Worm (Caenorhabditis elegans) whole organism, L4 larva: ENCODE measurements around the gene rfip-1.

Source experiments
- F49E8.2 ChIP-seq: sonication (generic microtip); optimal IDR thresholded peaks from 2 replicates; lab custom pipeline; 2016; ENCODE audit warnings: missing compliant biosample characterization, mild to moderate bottlenecking, missing genetic modification characterization, borderline replicate concordance
- T26A8.4 ChIP-seq: fragments of 200-800 bp; sonication (Bioruptor generic); IDR thresholded peaks from 2 replicates; pipeline ENCODE4 v1.3.6; 2022; ENCODE audit warnings: missing genetic modification characterization, missing compliant biosample characterization
- Y105C5A.15 ChIP-seq: fragments of 200-800 bp; sonication (Bioruptor generic); IDR thresholded peaks from 2 replicates; pipeline ENCODE4 v1.3.6; 2022; ENCODE audit warnings: missing genetic modification characterization, missing compliant biosample characterization
- aha-1 ChIP-seq: fragments of 150-350 bp; peaks from one replicate; lab custom pipeline; 2014; ENCODE audit warnings: missing biosample characterization, missing genetic modification characterization
- aly-2 ChIP-seq: sonication (generic microtip); optimal IDR thresholded peaks from 2 replicates; lab custom pipeline; 2018; ENCODE audit warnings: missing biosample characterization, missing genetic modification characterization
- ama-1 ChIP-seq: fragments of 150-350 bp; optimal IDR thresholded peaks from 2 replicates; lab custom pipeline; 2014; ENCODE audit warnings: inconsistent platforms, mixed read lengths
- arid-1 ChIP-seq: fragments of 200-800 bp; sonication (Bioruptor generic); conservative IDR thresholded peaks from 2 replicates; pipeline ENCODE4 v1.3.6; 2022; ENCODE audit warnings: missing genetic modification reagents, missing genetic modification characterization, missing compliant biosample characterization
- attf-4 ChIP-seq: sonication (generic microtip); optimal IDR thresholded peaks from 3 replicates; lab custom pipeline; 2017; ENCODE audit warnings: missing biosample characterization, missing genetic modification characterization
- ceh-20 ChIP-seq: fragments of 200-800 bp; sonication (Bioruptor generic); IDR thresholded peaks from 2 replicates; pipeline ENCODE4 v1.3.6; 2022; ENCODE audit warnings: missing genetic modification reagents, missing genetic modification characterization, missing compliant biosample characterization
- ceh-44 ChIP-seq: fragments of 200-800 bp; sonication (Bioruptor generic); IDR thresholded peaks from 2 replicates; pipeline ENCODE4 v1.3.6; 2022; ENCODE audit warnings: missing genetic modification reagents, missing genetic modification characterization, missing compliant biosample characterization
- ctbp-1 ChIP-seq: fragments of 200-800 bp; sonication (Bioruptor generic); IDR thresholded peaks from 2 replicates; pipeline ENCODE4 v1.3.6; 2022; ENCODE audit warnings: missing genetic modification reagents, missing genetic modification characterization, missing compliant biosample characterization
- daf-12 ChIP-seq: fragments of 150-350 bp; optimal IDR thresholded peaks from 2 replicates; lab custom pipeline; 2014; ENCODE audit warnings: missing biosample characterization, missing genetic modification reagents, missing genetic modification characterization
- daf-16 ChIP-seq, 3 experiments: sonication (generic microtip); optimal IDR thresholded peaks; 2 replicates each; lab custom pipeline; 2016 to 2017; ENCODE audit warnings: missing genetic modification characterization in 3 of 3, missing genetic modification reagents in 3 of 3, mild to moderate bottlenecking in 2 of 3, missing compliant biosample characterization in 2 of 3, missing biosample characterization in 1 of 3, moderate library complexity in 1 of 3
- daf-8 ChIP-seq: fragments of 200-800 bp; sonication (Bioruptor generic); IDR thresholded peaks from 2 replicates; pipeline ENCODE4 v1.3.6; 2022; ENCODE audit warnings: missing genetic modification characterization, missing compliant biosample characterization
- dve-1 ChIP-seq: sonication (generic microtip); optimal IDR thresholded peaks from 2 replicates; lab custom pipeline; 2017; ENCODE audit warnings: antibody characterized with exemption, mild to moderate bottlenecking, missing genetic modification characterization, missing compliant biosample characterization; ENCODE audit not compliant: insufficient read depth
- egl-27 ChIP-seq: sonication (generic microtip); optimal IDR thresholded peaks from 3 replicates; lab custom pipeline; 2017; ENCODE audit warnings: missing biosample characterization, missing genetic modification reagents, missing genetic modification characterization
- egl-43 ChIP-seq: fragments of 200-800 bp; sonication (Bioruptor generic); IDR thresholded peaks from 2 replicates; pipeline ENCODE4 v1.3.6; 2022; ENCODE audit warnings: missing genetic modification reagents, missing genetic modification characterization, missing compliant biosample characterization
- hlh-11 ChIP-seq: fragments of 200-800 bp; sonication (Bioruptor generic); optimal IDR thresholded peaks from 2 replicates; lab custom pipeline; 2018; ENCODE audit warnings: mild to moderate bottlenecking, missing genetic modification characterization, missing compliant biosample characterization
- hlh-30 ChIP-seq: sonication (generic microtip); optimal IDR thresholded peaks from 2 replicates; lab custom pipeline; 2017; ENCODE audit warnings: antibody characterized with exemption, mild to moderate bottlenecking, missing genetic modification characterization, missing compliant biosample characterization; ENCODE audit not compliant: insufficient read depth
- lin-1 ChIP-seq: fragments of 200-800 bp; sonication (Bioruptor generic); IDR thresholded peaks from 2 replicates; pipeline ENCODE4 v1.3.6; 2022; ENCODE audit warnings: missing genetic modification reagents, missing genetic modification characterization, missing compliant biosample characterization
- lin-38 ChIP-seq: fragments of 200-800 bp; sonication (Bioruptor generic); IDR thresholded peaks from 2 replicates; pipeline ENCODE4 v1.3.6; 2022; ENCODE audit warnings: missing genetic modification reagents, missing genetic modification characterization, missing compliant biosample characterization
- madf-5 ChIP-seq, 2 experiments: fragments of 200-800 bp; sonication (Bioruptor generic); IDR thresholded peaks; 2 replicates each; pipeline ENCODE4 v1.3.6; 2022; ENCODE audit warnings: missing compliant biosample characterization in 2 of 2, missing genetic modification characterization in 2 of 2
- mdl-1 ChIP-seq, 2 experiments: fragments of 150-350 bp in 1 of 2; sonication (generic microtip) in 1 of 2; optimal IDR thresholded peaks; 2 replicates each; lab custom pipeline; 2014 to 2017; ENCODE audit warnings: missing biosample characterization in 2 of 2, missing genetic modification characterization in 2 of 2
- nhr-10 ChIP-seq: fragments of 150-350 bp; optimal IDR thresholded peaks from 2 replicates; lab custom pipeline; 2014; ENCODE audit warnings: missing biosample characterization, missing genetic modification characterization
- nhr-102 ChIP-seq: sonication (generic microtip); optimal IDR thresholded peaks from 2 replicates; lab custom pipeline; 2016; ENCODE audit warnings: mild to moderate bottlenecking, missing genetic modification characterization, moderate library complexity, missing compliant biosample characterization
- nhr-11 ChIP-seq: fragments of 150-350 bp; optimal IDR thresholded peaks from 2 replicates; lab custom pipeline; 2014; ENCODE audit warnings: missing biosample characterization, missing genetic modification characterization
- nhr-237 ChIP-seq: sonication (generic microtip); optimal IDR thresholded peaks from 2 replicates; lab custom pipeline; 2017; ENCODE audit warnings: missing biosample characterization, missing genetic modification characterization
- nhr-25 ChIP-seq: sonication (generic microtip); optimal IDR thresholded peaks from 2 replicates; lab custom pipeline; 2017; ENCODE audit warnings: missing genetic modification characterization, mild to moderate bottlenecking, missing compliant biosample characterization, antibody characterized with exemption, moderate library complexity, borderline replicate concordance; ENCODE audit not compliant: insufficient read depth
- nhr-28 ChIP-seq: fragments of 150-350 bp; optimal IDR thresholded peaks from 2 replicates; lab custom pipeline; 2014; ENCODE audit warnings: missing biosample characterization, missing genetic modification characterization
- nhr-42 ChIP-seq: fragments of 200-800 bp; sonication (Bioruptor generic); IDR thresholded peaks from 2 replicates; pipeline ENCODE4 v1.3.6; 2022; ENCODE audit warnings: missing genetic modification characterization, missing compliant biosample characterization
- nhr-48 ChIP-seq: sonication (generic microtip); optimal IDR thresholded peaks from 2 replicates; lab custom pipeline; 2016; ENCODE audit warnings: mild to moderate bottlenecking, missing genetic modification characterization, missing compliant biosample characterization
- nhr-77 ChIP-seq: fragments of 150-350 bp; optimal IDR thresholded peaks from 2 replicates; lab custom pipeline; 2014; ENCODE audit warnings: missing biosample characterization, missing genetic modification characterization
- pha-4 ChIP-seq, 2 experiments: fragments of 150-350 bp in 1 of 2; fragments of 200-800 bp in 1 of 2; sonication (Bioruptor generic) in 1 of 2; IDR thresholded peaks in 1 of 2; optimal IDR thresholded peaks in 1 of 2; 2 replicates each; pipeline versions ENCODE4 v1.3.6 to Lab custom; 2014 to 2022; ENCODE audit warnings: missing genetic modification characterization in 2 of 2, missing genetic modification reagents in 2 of 2, missing biosample characterization in 1 of 2, missing compliant biosample characterization in 1 of 2
- php-3 ChIP-seq: fragments of 200-800 bp; sonication (Bioruptor generic); IDR thresholded peaks from 2 replicates; pipeline ENCODE4 v1.3.6; 2022; ENCODE audit warnings: missing genetic modification reagents, missing genetic modification characterization, missing compliant biosample characterization
- pqm-1 ChIP-seq: sonication (generic microtip); optimal IDR thresholded peaks from 2 replicates; lab custom pipeline; 2017; ENCODE audit warnings: missing biosample characterization, missing genetic modification characterization
- rbr-2 ChIP-seq: sonication (generic microtip); optimal IDR thresholded peaks from 2 replicates; lab custom pipeline; 2016; ENCODE audit warnings: missing genotype, missing genetic modification characterization, missing compliant biosample characterization
- snpc-1.2 ChIP-seq: fragments of 200-800 bp; sonication (Bioruptor generic); IDR thresholded peaks from 2 replicates; pipeline ENCODE4 v1.3.6; 2022; ENCODE audit warnings: missing genetic modification reagents, missing genetic modification characterization, missing compliant biosample characterization
- spr-3 ChIP-seq: fragments of 200-800 bp; sonication (Bioruptor generic); optimal IDR thresholded peaks from 2 replicates; lab custom pipeline; 2018; ENCODE audit warnings: mild to moderate bottlenecking, missing genetic modification characterization, missing compliant biosample characterization
- tra-1 ChIP-seq: fragments of 200-800 bp; sonication (Bioruptor generic); IDR thresholded peaks from 2 replicates; pipeline ENCODE4 v1.3.6; 2022; ENCODE audit warnings: missing genetic modification reagents, missing genetic modification characterization, missing compliant biosample characterization
- unc-39 ChIP-seq: sonication (generic microtip); optimal IDR thresholded peaks from 2 replicates; lab custom pipeline; 2017; ENCODE audit warnings: missing biosample characterization, missing genetic modification characterization
- unc-62 ChIP-seq, 3 experiments: fragments of 150-350 bp in 1 of 3; sonication (generic microtip); optimal IDR thresholded peaks in 2 of 3; peaks in 1 of 3; 1 replicate in 1 of 3; 2 replicates in 2 of 3; lab custom pipeline; 2014 to 2017; ENCODE audit warnings: missing biosample characterization in 3 of 3, missing genetic modification characterization in 3 of 3, missing genetic modification reagents in 3 of 3, missing genotype in 1 of 3
- zag-1 ChIP-seq: fragments of 150-350 bp; optimal IDR thresholded peaks from 2 replicates; lab custom pipeline; 2014; ENCODE audit warnings: missing biosample characterization, missing genetic modification characterization
- zfp-2 ChIP-seq: sonication (generic microtip); optimal IDR thresholded peaks from 2 replicates; lab custom pipeline; 2016; ENCODE audit warnings: mild to moderate bottlenecking, missing genetic modification characterization, missing compliant biosample characterization
- zip-2 ChIP-seq: fragments of 150-350 bp; optimal IDR thresholded peaks from 2 replicates; lab custom pipeline; 2014; ENCODE audit warnings: missing biosample characterization, missing genetic modification characterization
- ztf-7 ChIP-seq: fragments of 150-350 bp; optimal IDR thresholded peaks from 2 replicates; lab custom pipeline; 2014; ENCODE audit warnings: missing biosample characterization, missing genetic modification characterization

The rfip-1 gene

ce11 chrII:5866920-5867319 lies 17.4 kb upstream of the rfip-1 start (continued):
- TF ChIP-seq aha-1 (tag; lab: Kevin White, UChicago): no peak
- no peak for TF ChIP-seq nhr-42
- TF ChIP-seq nhr-28: peak; percentile 24
- TF ChIP-seq hlh-30 (tag; lab: Kevin White, UChicago): no peak
- peak; percentile 36 for TF ChIP-seq ama-1 (lab: Kevin White, UChicago)
- no peak for TF ChIP-seq ctbp-1 (GFP tag; lab: Robert Waterston, UW)
- TF ChIP-seq unc-62 (GFP tag; optimal IDR thresholded peaks at IDR 0.05 in 1 of 2; lab: Kevin White, UChicago): no peak
- TF ChIP-seq unc-62 (tag; optimal IDR thresholded peaks at IDR 0.05; lab: Kevin White, UChicago): no peak
- no peak for TF ChIP-seq egl-43 (GFP tag; lab: Robert Waterston, UW)
- TF ChIP-seq F49E8.2 (tag; lab: Kevin White, UChicago): no peak
- TF ChIP-seq nhr-77 (tag; lab: Kevin White, UChicago): no peak
- no peak for TF ChIP-seq Y105C5A.15
- TF ChIP-seq php-3: 0 out of 2 replicates have a peak, but pooled peaks have one; percentile 20

ce11 chrII:5871508-5871907 lies 12.8 kb upstream of the rfip-1 start:
- TF ChIP-seq nhr-48 (tag; lab: Kevin White, UChicago): no peak
- peak; percentile 35; the same call in 1 of the 2 replicates for TF ChIP-seq ceh-20
- TF ChIP-seq tra-1: no peak
- TF ChIP-seq unc-39 (tag; lab: Kevin White, UChicago): no peak
- TF ChIP-seq nhr-237 (tag; lab: Kevin White, UChicago): no peak
- TF ChIP-seq unc-62 (GFP tag; optimal IDR thresholded peaks at IDR 0.05 in 1 of 2; lab: Kevin White, UChicago): peak in 1 of 2 experiments; percentile 93
- no peak for TF ChIP-seq unc-62 (tag; optimal IDR thresholded peaks at IDR 0.05; lab: Kevin White, UChicago)
- TF ChIP-seq madf-5 (GFP tag; IDR thresholded peaks at IDR 0.05; lab: Robert Waterston, UW): no peak
- TF ChIP-seq rbr-2 (tag; lab: Kevin White, UChicago): no peak

- TF ChIP-seq daf-16 (GFP tag; optimal IDR thresholded peaks at IDR 0.05; lab: Kevin White, UChicago) (no peak), daf-16 (tag; optimal IDR thresholded peaks at IDR 0.05; lab: Kevin White, UChicago) (peak; percentile 56), nhr-10 (tag; lab: Kevin White, UChicago) (no peak), nhr-28 (peak; percentile 76), pqm-1 (tag; lab: Kevin White, UChicago) (peak; percentile 25), snpc-1.2 (GFP tag; lab: Robert Waterston, UW) (no peak), unc-62 (GFP tag; optimal IDR thresholded peaks at IDR 0.05 in 1 of 2; lab: Kevin White, UChicago) (no peak), unc-62 (tag; optimal IDR thresholded peaks at IDR 0.05; lab: Kevin White, UChicago) (no peak), zag-1 (no peak), aly-2 (tag; lab: Kevin White, UChicago) (no peak), arid-1 (GFP tag; lab: Robert Waterston, UW) (no peak), nhr-102 (tag; lab: Kevin White, UChicago) (no peak), ztf-7 (no peak), hlh-11 (tag; lab: Kevin White, UChicago) (peak; percentile 16), zip-2 (no peak), lin-38 (no peak), dve-1 (peak; percentile 0), mdl-1 (tag; optimal IDR thresholded peaks at IDR 0.05; lab: Kevin White, UChicago) (no peak), rbr-2 (tag; lab: Kevin White, UChicago) (no peak), egl-27 (no peak)
These were observed 11.9 kb upstream of the rfip-1 start for ce11 chrII:5872414-5872813.

DNA sequence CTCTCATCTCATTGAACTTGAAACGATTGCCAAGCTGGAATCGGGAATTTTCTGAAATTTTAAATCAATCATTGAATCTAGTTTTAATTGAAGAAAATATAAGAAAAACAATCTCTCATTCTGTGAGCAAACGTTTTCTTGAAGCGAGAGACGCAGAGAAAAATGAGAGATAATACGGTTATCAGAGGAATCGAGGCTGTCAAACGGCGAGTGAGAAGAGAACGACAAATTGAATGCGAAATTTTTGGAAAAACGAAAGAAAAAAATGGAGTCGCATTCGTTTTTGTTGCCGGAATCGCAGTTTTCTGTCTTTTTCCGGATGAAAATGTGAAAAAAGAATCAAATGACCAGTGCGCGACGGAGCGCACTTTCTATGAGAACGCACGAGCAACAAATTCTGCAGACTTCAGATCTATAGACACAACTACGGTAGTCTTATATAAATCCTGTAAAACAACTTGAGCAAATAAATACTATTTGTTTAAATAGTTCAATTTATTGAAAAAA lies 10.7 kb upstream of the rfip-1 start, which contains the start of gene tex-2:
TSS of gene tex-2 (minus strand) at position 51 of the 507 bp plus-strand sequence.
- TF ChIP-seq spr-3 (GFP tag; lab: Kevin White, UChicago) (no peak), php-3 (no peak), tra-1 (peak; percentile 61; the same call in 1 of the 2 replicates), attf-4 (tag; lab: Kevin White, UChicago) (no peak), pha-4 (GFP tag; IDR thresholded peaks at IDR 0.05; lab: Robert Waterston, UW) (no peak), pha-4 (tag; optimal IDR thresholded peaks at IDR 0.05; lab: Kevin White, UChicago) (no peak), arid-1 (GFP tag; lab: Robert Waterston, UW) (no peak), nhr-11 (tag; lab: Kevin White, UChicago) (no peak), lin-1 (GFP tag; lab: Robert Waterston, UW) (no peak), madf-5 (GFP tag; IDR thresholded peaks at IDR 0.05; lab: Robert Waterston, UW) (no peak), daf-8 (no peak), T26A8.4 (GFP tag; lab: Robert Waterston, UW) (no peak), ceh-44 (no peak), daf-12 (tag; lab: Kevin White, UChicago) (no peak), nhr-25 (tag; lab: Kevin White, UChicago) (no peak), aly-2 (tag; lab: Kevin White, UChicago) (no peak), Y105C5A.15 (no peak), pqm-1 (tag; lab: Kevin White, UChicago) (peak; percentile 26), zfp-2 (tag; lab: Kevin White, UChicago) (no peak)
